Worm (Caenorhabditis elegans): ENCODE measurements around the gene srb-5.

- TF ChIP-seq W03F9.2 (tag; optimal IDR thresholded peaks at IDR 0.05), result no peak
- TF ChIP-seq him-1 (tag; optimal IDR thresholded peaks at IDR 0.05), result no peak
- no peak for TF ChIP-seq dao-5 (tag; optimal IDR thresholded peaks at IDR 0.05)
Measured at ce11 chrII:5191766-5192165, 28.6 kb upstream of the srb-5 start.
